Fruit fly (Drosophila melanogaster): Measurements from ENCODE around the gene smog.
A peak's percentile ranks its signal among the peaks of the same experiment; 100 is the strongest.

smog gene

DNA sequence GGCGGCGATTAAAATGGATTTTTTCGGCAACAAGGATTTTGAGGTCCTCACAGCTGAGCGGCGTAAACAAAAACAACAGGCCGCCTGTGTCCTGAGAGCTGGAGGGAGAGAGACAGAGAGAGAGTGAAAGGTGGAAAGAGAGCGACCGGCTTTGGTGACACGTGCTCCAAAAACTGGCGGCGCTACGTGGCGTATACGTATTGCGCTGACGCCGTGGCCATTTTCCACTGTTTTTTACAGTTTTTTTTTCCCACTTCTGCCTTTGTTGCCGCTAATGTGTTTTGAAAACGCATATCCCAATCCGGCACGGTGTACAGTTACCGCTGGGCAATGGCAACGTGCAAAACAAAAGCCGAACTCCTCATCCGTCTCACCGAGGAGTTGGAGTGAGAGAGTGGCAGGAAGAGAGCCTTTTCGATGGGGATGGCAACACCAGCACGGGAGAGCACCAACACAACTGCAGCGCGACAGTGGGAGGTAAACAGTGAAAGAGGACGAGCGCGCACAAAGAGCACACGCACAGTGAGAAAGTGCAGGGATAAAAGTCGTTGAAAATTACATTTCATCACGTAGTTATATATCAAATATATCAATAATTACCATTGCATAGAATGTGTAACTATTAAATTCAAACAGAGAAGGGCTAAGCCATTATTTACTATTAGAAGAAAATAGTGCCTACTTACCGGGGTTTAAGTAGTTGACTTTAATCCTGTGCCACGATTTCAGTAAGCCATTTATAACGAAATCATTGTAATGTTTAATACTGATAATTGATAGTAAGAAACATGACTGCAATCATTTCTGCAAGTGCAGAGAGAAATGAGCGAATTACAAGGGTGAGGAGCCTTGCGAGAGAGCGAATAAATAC, 32.0 kb upstream of the smog start (continued):
- TF ChIP-seq CG4360 (GFP tag; IDR thresholded peaks at IDR 0.05) (no peak), Aef1 (GFP tag; IDR thresholded peaks at IDR 0.05) (no peak; the same call in 2 of the 3 replicates), Ada2b (GFP tag; IDR thresholded peaks at IDR 0.05) (peak; percentile 48), exex (tag; optimal IDR thresholded peaks at IDR 0.05) (no peak), sens-2 (GFP tag; IDR thresholded peaks at IDR 0.05) (no peak), nerfin-1 (tag; optimal IDR thresholded peaks at IDR 0.05) (peak; percentile 32), CG13287 (GFP tag; IDR thresholded peaks at IDR 0.05; ENCODE audit: partially characterized antibody) (no peak), CG6683 (GFP tag; optimal IDR thresholded peaks at IDR 0.05) (no peak), cato (GFP tag; optimal IDR thresholded peaks at IDR 0.05; ENCODE audit: borderline replicate concordance) (peak; percentile 24), Nf-YA (GFP tag; IDR thresholded peaks at IDR 0.05) (0 out of 2 replicates have a peak, but pooled peaks have one; percentile 20), trem (tag; optimal IDR thresholded peaks at IDR 0.05) (no peak), Stat92E (GFP tag; optimal IDR thresholded peaks at IDR 0.05) (no peak), Side (GFP tag; optimal IDR thresholded peaks at IDR 0.05) (no peak), cwo (GFP tag; optimal IDR thresholded peaks at IDR 0.05) (no peak), slou (GFP tag; optimal IDR thresholded peaks at IDR 0.05) (peak; percentile 19), crp (GFP tag; optimal IDR thresholded peaks at IDR 0.05) (no peak), Blimp-1 (GFP tag; optimal IDR thresholded peaks at IDR 0.05) (peak; percentile 2), gfzf (GFP tag; optimal IDR thresholded peaks at IDR 0.05) (no peak), CG10959 (GFP tag; IDR thresholded peaks at IDR 0.05) (no peak), da (GFP tag; optimal IDR thresholded peaks at IDR 0.05) (no peak), Hr78 (GFP tag; optimal IDR thresholded peaks at IDR 0.05) (peak in 1 of 2 experiments; percentile 21), CG1792 (GFP tag; optimal IDR thresholded peaks at IDR 0.05) (no peak), CHES-1-like (GFP tag; optimal IDR thresholded peaks at IDR 0.05) (no peak), onecut (GFP tag; IDR thresholded peaks at IDR 0.05) (no peak; the same call in 1 of the 2 replicates), NFAT (GFP tag; IDR thresholded peaks at IDR 0.05) (peak; percentile 42; the same call in 1 of the 2 replicates), CG12219 (GFP tag; optimal IDR thresholded peaks at IDR 0.05) (peak; percentile 63), tgo (GFP tag; IDR thresholded peaks at IDR 0.05) (peak; percentile 38), row (GFP tag; IDR thresholded peaks at IDR 0.05) (peak; percentile 75; the same call in 2 of the 3 replicates), CG6654 (GFP tag; optimal IDR thresholded peaks at IDR 0.05) (peak; percentile 19), jing (GFP tag; optimal IDR thresholded peaks at IDR 0.05) (peak; percentile 24), Sry-δ (GFP tag; optimal IDR thresholded peaks at IDR 0.05) (no peak), sr (GFP tag; IDR thresholded peaks at IDR 0.05) (no peak), Gsc (GFP tag; IDR thresholded peaks at IDR 0.05) (no peak), CG8290 (GFP tag; optimal IDR thresholded peaks at IDR 0.05) (no peak), CG8290 (tag; optimal IDR thresholded peaks at IDR 0.05) (peak; percentile 52 to 74), bbx (GFP tag; IDR thresholded peaks at IDR 0.05; ENCODE audit: partially characterized antibody) (no peak), pros (GFP tag; optimal IDR thresholded peaks at IDR 0.05) (peak; percentile 35), Dll (GFP tag; IDR thresholded peaks at IDR 0.05; ENCODE audit: partially characterized antibody) (no peak), CG9797 (GFP tag; optimal IDR thresholded peaks at IDR 0.05) (no peak), Hand (GFP tag; optimal IDR thresholded peaks at IDR 0.05) (no peak), CG11456 (GFP tag; IDR thresholded peaks at IDR 0.05) (0 out of 3 replicates have a peak, but pooled peaks have one; percentile 48), lmd (GFP tag; IDR thresholded peaks at IDR 0.05) (peak; percentile 50), CG11093 (GFP tag; IDR thresholded peaks at IDR 0.05) (peak; percentile 10; the same call in 1 of the 3 replicates), Oaz (GFP tag; IDR thresholded peaks at IDR 0.05) (peak; percentile 12; the same call in 1 of the 2 replicates), CG11085 (GFP tag; IDR thresholded peaks at IDR 0.05) (no peak), CkIIα-i1 (GFP tag; IDR thresholded peaks at IDR 0.05) (no peak), PHDP (tag; optimal IDR thresholded peaks at IDR 0.05) (no peak), HLH54F (GFP tag; optimal IDR thresholded peaks at IDR 0.05) (no peak)
